Worm (Caenorhabditis elegans) whole organism, late embryonic: ENCODE data around the gene F40C5.1.
"Not testable (repeated sequence)": the region's sequence is repeated elsewhere in the genome, so short reads cannot be mapped to it uniquely, and the experiment has no call there.

ENCODE experiments used
- C08G9.2 ChIP-seq: sonication (generic microtip); optimal IDR thresholded peaks from 2 replicates; lab custom pipeline; 2016; ENCODE audit warnings: mild to moderate bottlenecking, missing genetic modification characterization, moderate library complexity, missing compliant biosample characterization
- F13H6.1 ChIP-seq: sonication (generic microtip); optimal IDR thresholded peaks from 2 replicates; lab custom pipeline; 2016; ENCODE audit warnings: missing genetic modification characterization, missing compliant biosample characterization
- K09A11.1 ChIP-seq: sonication (generic microtip); optimal IDR thresholded peaks from 2 replicates; lab custom pipeline; 2017; ENCODE audit warnings: antibody characterized with exemption, mild to moderate bottlenecking, missing genetic modification characterization, missing compliant biosample characterization; ENCODE audit not compliant: insufficient read depth
- ahr-1 ChIP-seq: sonication (generic microtip); optimal IDR thresholded peaks from 2 replicates; lab custom pipeline; 2016; ENCODE audit warnings: missing genetic modification characterization, missing compliant biosample characterization
- ceh-2 ChIP-seq: sonication (generic microtip); optimal IDR thresholded peaks from 2 replicates; lab custom pipeline; 2016; ENCODE audit warnings: missing genotype, missing genetic modification characterization, missing compliant biosample characterization
- ceh-24 ChIP-seq: sonication (generic microtip); optimal IDR thresholded peaks from 2 replicates; lab custom pipeline; 2016; ENCODE audit warnings: mild to moderate bottlenecking, missing genetic modification characterization, missing compliant biosample characterization
- ceh-31 ChIP-seq: sonication (generic microtip); optimal IDR thresholded peaks from 2 replicates; lab custom pipeline; 2016; ENCODE audit warnings: missing genetic modification characterization, missing compliant biosample characterization
- ceh-34 ChIP-seq: sonication (generic microtip); optimal IDR thresholded peaks from 2 replicates; lab custom pipeline; 2016; ENCODE audit warnings: mild to moderate bottlenecking, missing genetic modification characterization, missing compliant biosample characterization
- ceh-9 ChIP-seq: sonication (generic microtip); optimal IDR thresholded peaks from 2 replicates; lab custom pipeline; 2016; ENCODE audit warnings: mild to moderate bottlenecking, missing genetic modification characterization, inconsistent platforms, missing compliant biosample characterization
- dmd-4 ChIP-seq: sonication (generic microtip); optimal IDR thresholded peaks from 2 replicates; lab custom pipeline; 2016; ENCODE audit warnings: borderline replicate concordance, missing genetic modification characterization, missing compliant biosample characterization
- elt-2 ChIP-seq: sonication (generic microtip); optimal IDR thresholded peaks from 2 replicates; lab custom pipeline; 2016; ENCODE audit warnings: missing genetic modification reagents, missing genetic modification characterization, missing compliant biosample characterization
- elt-4 ChIP-seq: sonication (generic microtip); optimal IDR thresholded peaks from 2 replicates; lab custom pipeline; 2016; ENCODE audit warnings: missing genetic modification characterization, missing compliant biosample characterization
- gmeb-2 ChIP-seq: sonication (generic microtip); optimal IDR thresholded peaks from 2 replicates; lab custom pipeline; 2016; ENCODE audit warnings: missing genetic modification characterization, inconsistent platforms, missing compliant biosample characterization
- hlh-13 ChIP-seq: fragments of 200-800 bp; sonication (Bioruptor generic); optimal IDR thresholded peaks from 2 replicates; lab custom pipeline; 2018; ENCODE audit warnings: mild to moderate bottlenecking, missing genetic modification characterization, missing compliant biosample characterization
- hlh-6 ChIP-seq: sonication (generic microtip); optimal IDR thresholded peaks from 2 replicates; lab custom pipeline; 2016; ENCODE audit warnings: missing genotype, missing genetic modification characterization, missing compliant biosample characterization
- hlh-8 ChIP-seq: sonication (generic microtip); optimal IDR thresholded peaks from 2 replicates; lab custom pipeline; 2016; ENCODE audit warnings: missing genotype, missing genetic modification characterization, missing compliant biosample characterization
- lin-11 ChIP-seq: fragments of 200-800 bp; sonication (Bioruptor generic); optimal IDR thresholded peaks from 2 replicates; lab custom pipeline; 2018; ENCODE audit warnings: mild to moderate bottlenecking, missing genetic modification characterization, missing compliant biosample characterization
- nhr-11 ChIP-seq: fragments of 150-350 bp; optimal IDR thresholded peaks from 2 replicates; lab custom pipeline; 2014; ENCODE audit warnings: missing biosample characterization, missing genetic modification characterization
- nhr-232 ChIP-seq: sonication (generic microtip); optimal IDR thresholded peaks from 2 replicates; lab custom pipeline; 2016; ENCODE audit warnings: missing genetic modification characterization, missing compliant biosample characterization
- pha-2 ChIP-seq: sonication (generic microtip); optimal IDR thresholded peaks from 2 replicates; lab custom pipeline; 2017; ENCODE audit warnings: mild to moderate bottlenecking, missing genetic modification characterization, missing compliant biosample characterization
- pqm-1 ChIP-seq: sonication (generic microtip); optimal IDR thresholded peaks from 2 replicates; lab custom pipeline; 2016; ENCODE audit warnings: missing genetic modification characterization, missing compliant biosample characterization
- tbx-2 ChIP-seq: sonication (generic microtip); optimal IDR thresholded peaks from 2 replicates; lab custom pipeline; 2016; ENCODE audit warnings: missing genetic modification characterization, missing compliant biosample characterization
- ttx-3 ChIP-seq: sonication (generic microtip); optimal IDR thresholded peaks from 2 replicates; lab custom pipeline; 2016; ENCODE audit warnings: missing genetic modification reagents, missing genetic modification characterization, missing compliant biosample characterization
- unc-42 ChIP-seq: sonication (generic microtip); optimal IDR thresholded peaks from 2 replicates; lab custom pipeline; 2016; ENCODE audit warnings: missing genotype, missing genetic modification characterization, missing compliant biosample characterization

The F40C5.1 gene

DNA sequence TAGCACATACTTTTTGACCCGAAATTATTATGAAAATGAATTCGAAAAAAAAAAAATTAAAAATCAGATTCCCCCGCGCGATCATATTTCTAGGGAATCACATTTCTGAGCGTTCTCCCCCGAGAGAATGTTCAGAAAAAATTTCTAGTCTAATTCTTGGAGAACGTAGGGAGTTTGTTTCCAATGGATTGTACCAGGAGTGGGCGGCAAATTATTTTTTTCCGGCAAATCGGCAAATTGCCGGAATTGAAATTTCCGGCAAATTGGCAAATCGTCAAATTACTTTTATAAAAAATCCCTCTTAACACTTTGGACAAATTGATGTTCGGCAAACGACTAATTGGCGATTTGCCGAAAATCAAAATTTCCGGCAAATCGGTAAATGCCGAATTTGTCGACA lies 39.1 kb downstream of the F40C5.1 start, which contains the start of gene T22F3.10:
TSS of gene T22F3.10 (minus strand) at position 101 of the 400 bp plus-strand sequence.
- TF ChIP-seq elt-4 = no peak

DNA sequence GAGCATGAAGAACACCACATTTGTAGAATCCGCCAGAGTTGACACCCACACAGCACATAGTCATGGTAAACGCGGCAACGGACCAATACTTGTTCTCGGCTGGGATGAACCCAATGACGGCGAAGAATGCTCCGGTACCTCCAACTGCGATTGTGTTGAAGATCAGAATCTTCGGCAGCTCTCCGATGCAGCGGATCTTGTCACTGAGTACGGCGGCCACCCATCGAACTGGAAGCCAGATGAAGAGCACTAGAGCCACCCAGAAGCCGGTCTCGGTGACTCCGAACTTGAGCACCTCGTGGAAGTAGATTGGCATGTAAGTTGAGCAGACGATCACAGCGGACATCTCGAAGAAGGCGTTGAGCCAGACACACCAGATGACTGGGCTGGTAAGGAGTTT lies 40.5 kb downstream of the F40C5.1 start:
- TF ChIP-seq K09A11.1 (tag; lab: Kevin White, UChicago) (no peak), ceh-34 (tag; lab: Kevin White, UChicago) (no peak), nhr-11 (no peak), hlh-6 (no peak), pqm-1 (tag; lab: Kevin White, UChicago) (no peak), tbx-2 (tag; lab: Kevin White, UChicago) (no peak), gmeb-2 (tag; lab: Kevin White, UChicago) (no peak)

- TF ChIP-seq pha-2 (tag; lab: Kevin White, UChicago) = no peak
- no peak for TF ChIP-seq hlh-8 (tag; lab: Kevin White, UChicago)
- TF ChIP-seq ceh-24 (tag; lab: Kevin White, UChicago) = no peak
These were observed 41.9 kb downstream of the F40C5.1 start, which contains the start of gene T22F3.11 for ce11 chrV:3614397-3614796. TSS of gene T22F3.11 (minus strand) at chrV:3614553.

DNA sequence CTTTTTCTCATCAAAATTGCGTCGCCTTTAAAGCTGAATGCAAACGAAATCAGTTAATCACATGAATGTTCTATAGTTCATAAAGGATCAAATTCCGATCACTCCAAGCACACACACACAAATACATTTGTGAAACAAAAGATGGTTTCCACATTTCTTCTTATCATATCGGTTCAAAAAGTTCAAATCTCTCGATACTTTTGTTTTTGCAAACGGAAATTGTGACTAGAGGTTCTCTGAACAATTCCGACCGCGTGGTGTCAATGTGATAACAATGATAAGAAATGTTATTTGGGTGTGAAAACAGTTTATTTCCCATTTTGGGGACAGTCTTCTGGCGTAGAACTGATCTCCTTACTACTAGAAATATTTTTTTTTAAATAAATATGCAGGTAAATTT lies 44.3 kb downstream of the F40C5.1 start:
- TF ChIP-seq dmd-4 (tag; lab: Kevin White, UChicago) (no peak), hlh-13 (GFP tag; lab: Kevin White, UChicago) (no peak), lin-11 (no peak), elt-2 (tag; lab: Kevin White, UChicago) (no peak), C08G9.2 (tag; lab: Kevin White, UChicago) (no peak), ceh-9 (no peak), ceh-31 (tag; lab: Kevin White, UChicago) (no peak), F13H6.1 (no peak), unc-42 (tag; lab: Kevin White, UChicago) (no peak), nhr-232 (tag; lab: Kevin White, UChicago) (no peak), ttx-3 (tag; lab: Kevin White, UChicago) (no peak)
- TF ChIP-seq, all 69 proteins: peak for 0

ce11 chrV:3620608-3621007 lies 48.1 kb downstream of the F40C5.1 start, which contains the start of gene srx-93:
TSS of gene srx-93 (minus strand) at chrV:3620708.
- TF ChIP-seq ahr-1 (tag; lab: Kevin White, UChicago); ceh-2; gmeb-2 (tag; lab: Kevin White, UChicago): not testable (repeated sequence)
